Fruit fly (Drosophila melanogaster): ENCODE data around the gene Kcmf1.

- TF ChIP-seq CG12768 (GFP tag; optimal IDR thresholded peaks at IDR 0.05): no peak
- no peak for TF ChIP-seq CG33017 (tag; optimal IDR thresholded peaks at IDR 0.05)
- TF ChIP-seq Mnt (GFP tag; optimal IDR thresholded peaks at IDR 0.05): no peak
- TF ChIP-seq CG14711 (tag; optimal IDR thresholded peaks at IDR 0.05): no peak
- TF ChIP-seq pad (GFP tag; optimal IDR thresholded peaks at IDR 0.05): no peak
- TF ChIP-seq kay (GFP tag; ENCODE audit: borderline replicate concordance): no peak
- TF ChIP-seq ovo (GFP tag; optimal IDR thresholded peaks at IDR 0.05): no peak
- no peak for TF ChIP-seq CG11617 (GFP tag; optimal IDR thresholded peaks at IDR 0.05)
- no peak for TF ChIP-seq CG7101 (tag; optimal IDR thresholded peaks at IDR 0.05)
- no peak for TF ChIP-seq toe (GFP tag; optimal IDR thresholded peaks at IDR 0.05)
These were observed 9.2 kb upstream of the Kcmf1 start for dm6 chr3R:9023934-9024333.
